Worm (Caenorhabditis elegans) whole organism, L1 larva: ENCODE results near the gene F56H9.8.

Experiments
- F16B12.6 ChIP-seq: fragments of 150-350 bp; optimal IDR thresholded peaks from 2 replicates; lab custom pipeline; 2014; ENCODE audit warnings: missing biosample characterization, missing genetic modification characterization
- Y116A8C.19 ChIP-seq: sonication (generic microtip); optimal IDR thresholded peaks from 2 replicates; lab custom pipeline; 2016; ENCODE audit warnings: missing compliant biosample characterization, missing genetic modification characterization, borderline replicate concordance
- aha-1 ChIP-seq: fragments of 150-350 bp; optimal IDR thresholded peaks from 2 replicates; lab custom pipeline; 2014; ENCODE audit warnings: missing biosample characterization, missing genetic modification characterization
- alr-1 ChIP-seq: fragments of 200-800 bp; sonication (Bioruptor generic); optimal IDR thresholded peaks from 2 replicates; lab custom pipeline; 2018; ENCODE audit warnings: borderline replicate concordance, mild to moderate bottlenecking, missing genetic modification characterization, missing compliant biosample characterization
- ama-1 ChIP-seq: fragments of 150-350 bp; optimal IDR thresholded peaks from 2 replicates; lab custom pipeline; 2014
- blmp-1 ChIP-seq: fragments of 150-350 bp; optimal IDR thresholded peaks from 2 replicates; lab custom pipeline; 2014; ENCODE audit warnings: missing biosample characterization, missing genetic modification characterization
- ces-1 ChIP-seq: fragments of 150-350 bp; optimal IDR thresholded peaks from 2 replicates; lab custom pipeline; 2014; ENCODE audit warnings: missing biosample characterization, missing genetic modification reagents, missing genetic modification characterization
- dsc-1 ChIP-seq: sonication (generic microtip); optimal IDR thresholded peaks from 2 replicates; lab custom pipeline; 2016; ENCODE audit warnings: mild to moderate bottlenecking, missing genetic modification characterization, missing compliant biosample characterization
- efl-1 ChIP-seq, 4 experiments: fragments of 150-350 bp; optimal IDR thresholded peaks in 3 of 4; peaks in 1 of 4; 1 replicate in 1 of 4; 2 replicates in 3 of 4; lab custom pipeline; 2014; ENCODE audit warnings: missing biosample characterization in 2 of 4, missing genetic modification characterization in 2 of 4, missing genetic modification reagents in 2 of 4
- efl-3 ChIP-seq: fragments of 200-800 bp; sonication (Bioruptor generic); optimal IDR thresholded peaks from 2 replicates; lab custom pipeline; 2018; ENCODE audit warnings: mild to moderate bottlenecking, missing genetic modification characterization, missing compliant biosample characterization
- egl-27 ChIP-seq, 2 experiments: fragments of 150-350 bp in 1 of 2; sonication (generic microtip); optimal IDR thresholded peaks; 3 replicates each; lab custom pipeline; 2017 to 2018; ENCODE audit warnings: missing biosample characterization in 2 of 2, missing genetic modification characterization in 2 of 2, missing genetic modification reagents in 2 of 2
- elt-2 ChIP-seq: sonication (generic microtip); optimal IDR thresholded peaks from 2 replicates; lab custom pipeline; 2016; ENCODE audit warnings: missing genetic modification characterization, mild to moderate bottlenecking, inconsistent platforms, missing compliant biosample characterization, missing genetic modification reagents
- elt-3 ChIP-seq, 6 experiments: fragments of 150-350 bp in 1 of 6; sonication (generic microtip); optimal IDR thresholded peaks; 2 replicates each; lab custom pipeline; 2017 to 2018; ENCODE audit warnings: missing biosample characterization in 6 of 6, missing genetic modification characterization in 6 of 6, inconsistent platforms in 1 of 6
- ets-5 ChIP-seq: fragments of 200-800 bp; sonication (Bioruptor generic); IDR thresholded peaks from 2 replicates; pipeline ENCODE4 v1.3.6; 2022; ENCODE audit warnings: missing genetic modification characterization, missing compliant biosample characterization
- fkh-8 ChIP-seq: sonication (generic microtip); optimal IDR thresholded peaks from 2 replicates; lab custom pipeline; 2016; ENCODE audit warnings: mild to moderate bottlenecking, missing genetic modification characterization, missing compliant biosample characterization
- fos-1 ChIP-seq: fragments of 150-350 bp; optimal IDR thresholded peaks from 2 replicates; lab custom pipeline; 2014; ENCODE audit warnings: missing biosample characterization, missing genetic modification characterization
- grh-1 ChIP-seq: fragments of 200-800 bp; sonication (Bioruptor generic); IDR thresholded peaks from 2 replicates; pipeline ENCODE4 v1.3.6; 2022; ENCODE audit warnings: missing genetic modification reagents, missing genetic modification characterization, missing compliant biosample characterization
- hpl-2 ChIP-seq: fragments of 150-350 bp; optimal IDR thresholded peaks from 2 replicates; lab custom pipeline; 2014; ENCODE audit warnings: missing biosample characterization, missing genetic modification reagents, missing genetic modification characterization
- irx-1 ChIP-seq: sonication (generic microtip); optimal IDR thresholded peaks from 2 replicates; lab custom pipeline; 2016; ENCODE audit warnings: missing genetic modification characterization, missing compliant biosample characterization
- jun-1 ChIP-seq: fragments of 150-350 bp; optimal IDR thresholded peaks from 2 replicates; lab custom pipeline; 2014; ENCODE audit warnings: missing biosample characterization, missing genetic modification reagents, missing genetic modification characterization
- lin-13 ChIP-seq: fragments of 150-350 bp; optimal IDR thresholded peaks from 2 replicates; lab custom pipeline; 2014; ENCODE audit warnings: missing biosample characterization, missing genetic modification reagents, missing genetic modification characterization
- lin-14 ChIP-seq: fragments of 200-800 bp; sonication (Bioruptor generic); optimal IDR thresholded peaks from 2 replicates; lab custom pipeline; 2018; ENCODE audit warnings: mild to moderate bottlenecking, missing genetic modification characterization, moderate library complexity, missing compliant biosample characterization
- lin-35 ChIP-seq, 2 experiments: fragments of 150-350 bp; optimal IDR thresholded peaks; 2 replicates each; lab custom pipeline; 2014; ENCODE audit warnings: missing biosample characterization in 2 of 2, missing genetic modification characterization in 2 of 2, missing genetic modification reagents in 2 of 2
- lin-39 ChIP-seq: fragments of 150-350 bp; optimal IDR thresholded peaks from 2 replicates; lab custom pipeline; 2014; ENCODE audit warnings: missing biosample characterization, missing genetic modification reagents, missing genetic modification characterization
- mef-2 ChIP-seq: fragments of 150-350 bp; optimal IDR thresholded peaks from 2 replicates; lab custom pipeline; 2014; ENCODE audit warnings: missing biosample characterization, missing genetic modification characterization
- nhr-19 ChIP-seq: fragments of 200-800 bp; sonication (Bioruptor generic); conservative IDR thresholded peaks from 2 replicates; pipeline ENCODE4 v1.3.6; 2022; ENCODE audit warnings: missing genetic modification characterization, missing compliant biosample characterization
- nhr-237 ChIP-seq: fragments of 150-350 bp; optimal IDR thresholded peaks from 2 replicates; lab custom pipeline; 2014; ENCODE audit warnings: missing biosample characterization, missing genetic modification characterization
- nhr-47 ChIP-seq: sonication (generic microtip); optimal IDR thresholded peaks from 2 replicates; lab custom pipeline; 2016; ENCODE audit warnings: mild to moderate bottlenecking, missing genetic modification characterization, moderate library complexity, missing compliant biosample characterization
- nhr-71 ChIP-seq: sonication (generic microtip); optimal IDR thresholded peaks from 2 replicates; lab custom pipeline; 2016; ENCODE audit warnings: mild to moderate bottlenecking, missing genetic modification characterization, moderate library complexity, missing compliant biosample characterization
- nhr-84 ChIP-seq: sonication (generic microtip); optimal IDR thresholded peaks from 2 replicates; lab custom pipeline; 2017; ENCODE audit warnings: missing biosample characterization, missing genetic modification characterization
- nhr-90 ChIP-seq: sonication (generic microtip); optimal IDR thresholded peaks from 2 replicates; lab custom pipeline; 2016; ENCODE audit warnings: mild to moderate bottlenecking, missing genetic modification characterization, missing compliant biosample characterization; ENCODE audit not compliant: poor library complexity
- skn-1 ChIP-seq: fragments of 150-350 bp; optimal IDR thresholded peaks from 2 replicates; lab custom pipeline; 2014; ENCODE audit warnings: missing biosample characterization, missing genetic modification characterization
- snpc-4 ChIP-seq: fragments of 150-350 bp; optimal IDR thresholded peaks from 2 replicates; lab custom pipeline; 2014; ENCODE audit warnings: missing biosample characterization, missing genetic modification characterization
- snu-23 ChIP-seq: sonication (generic microtip); optimal IDR thresholded peaks from 2 replicates; lab custom pipeline; 2016; ENCODE audit warnings: missing genetic modification characterization, missing compliant biosample characterization
- sox-4 ChIP-seq: sonication (generic microtip); optimal IDR thresholded peaks from 2 replicates; lab custom pipeline; 2016; ENCODE audit warnings: missing genetic modification characterization, missing compliant biosample characterization
- sup-37 ChIP-seq: fragments of 200-800 bp; sonication (Bioruptor generic); optimal IDR thresholded peaks from 2 replicates; lab custom pipeline; 2018; ENCODE audit warnings: mild to moderate bottlenecking, missing genetic modification characterization, missing compliant biosample characterization
- swsn-7 ChIP-seq: sonication (generic microtip); optimal IDR thresholded peaks from 2 replicates; lab custom pipeline; 2016; ENCODE audit warnings: missing genetic modification characterization, missing compliant biosample characterization
- unc-86 ChIP-seq: sonication (generic microtip); optimal IDR thresholded peaks from 2 replicates; lab custom pipeline; 2016; ENCODE audit warnings: missing genetic modification characterization, missing compliant biosample characterization
- unc-98 ChIP-seq: fragments of 200-800 bp; sonication (Bioruptor generic); IDR thresholded peaks from 2 replicates; pipeline ENCODE4 v1.3.6; 2022; ENCODE audit warnings: missing genetic modification characterization, missing compliant biosample characterization
- zag-1 ChIP-seq: fragments of 150-350 bp; optimal IDR thresholded peaks from 2 replicates; lab custom pipeline; 2014; ENCODE audit warnings: missing biosample characterization, missing genetic modification characterization
- zip-4 ChIP-seq: fragments of 200-800 bp; sonication (Bioruptor generic); optimal IDR thresholded peaks from 2 replicates; lab custom pipeline; 2018; ENCODE audit warnings: mild to moderate bottlenecking, missing genetic modification characterization, moderate library complexity, missing compliant biosample characterization
- ztf-11 ChIP-seq, 2 experiments: sonication (generic microtip); optimal IDR thresholded peaks; 2 replicates each; lab custom pipeline; 2016 to 2017; ENCODE audit warnings: missing genetic modification characterization in 2 of 2, missing biosample characterization in 1 of 2, missing compliant biosample characterization in 1 of 2
- ztf-4 ChIP-seq: fragments of 150-350 bp; optimal IDR thresholded peaks from 2 replicates; lab custom pipeline; 2014; ENCODE audit warnings: missing biosample characterization, missing genetic modification characterization

The F56H9.8 gene

DNA sequence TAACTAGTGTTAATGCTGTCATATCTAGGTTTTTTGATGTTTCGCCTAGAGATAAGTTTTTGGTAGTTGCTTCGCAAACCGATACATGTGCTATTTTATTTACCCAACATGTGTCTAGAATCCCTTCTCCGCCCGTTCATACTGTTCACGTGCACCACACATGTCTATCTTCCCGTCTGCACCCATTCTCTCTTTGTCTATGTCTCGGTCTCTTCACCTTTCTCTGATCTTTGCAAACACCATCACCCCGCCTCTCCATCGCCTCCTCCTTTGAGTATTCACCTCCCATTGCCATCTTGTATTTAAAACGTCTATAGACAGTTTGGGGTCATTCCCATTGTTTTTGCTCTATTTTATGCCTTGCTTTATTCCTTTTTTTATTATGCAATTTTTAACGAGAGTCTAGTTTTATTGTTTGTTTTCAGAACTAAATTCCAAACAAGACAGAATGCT lies 7.3 kb upstream of the F56H9.8 start, which contains the start of gene F56H9.2 (continued):
- TF ChIP-seq lin-13 (GFP tag; lab: Kevin White, UChicago) (peak; percentile 8), nhr-47 (tag; lab: Kevin White, UChicago) (peak; percentile 70), aha-1 (tag; lab: Kevin White, UChicago) (no peak), efl-1 (optimal IDR thresholded peaks at IDR 0.05; lab: Kevin White, UChicago) (peak; percentile 44 to 46), efl-1 (GFP tag; optimal IDR thresholded peaks at IDR 0.05 in 1 of 2; lab: Kevin White, UChicago) (peak; percentile 14 to 92), ztf-11 (tag; optimal IDR thresholded peaks at IDR 0.05; lab: Kevin White, UChicago) (peak in 1 of 2 experiments; percentile 27), snpc-4 (no peak), lin-35 (GFP tag; optimal IDR thresholded peaks at IDR 0.05; lab: Kevin White, UChicago) (peak; percentile 43 to 83), skn-1 (peak; percentile 65), blmp-1 (peak; percentile 76), ets-5 (GFP tag; lab: Robert Waterston, UW) (no peak), irx-1 (tag; lab: Kevin White, UChicago) (peak; percentile 59), alr-1 (no peak), mef-2 (tag; lab: Kevin White, UChicago) (peak; percentile 26), grh-1 (peak; percentile 69), swsn-7 (tag; lab: Kevin White, UChicago) (peak; percentile 74), ces-1 (GFP tag; lab: Kevin White, UChicago) (no peak), nhr-84 (tag; lab: Kevin White, UChicago) (no peak), nhr-90 (tag; lab: Kevin White, UChicago) (peak; percentile 81), elt-2 (tag; lab: Kevin White, UChicago) (peak; percentile 89), zip-4 (no peak), nhr-19 (GFP tag; lab: Robert Waterston, UW) (peak; percentile 94), unc-98 (no peak), sup-37 (GFP tag; lab: Kevin White, UChicago) (peak; percentile 24), Y116A8C.19 (no peak), nhr-71 (peak; percentile 95), elt-3 (tag; optimal IDR thresholded peaks at IDR 0.05; lab: Kevin White, UChicago) (peak in 3 of 6 experiments; percentile 68 to 92 (median 70)), sox-4 (tag; lab: Kevin White, UChicago) (no peak), lin-14 (GFP tag; lab: Kevin White, UChicago) (peak; percentile 96), ztf-4 (tag; lab: Kevin White, UChicago) (peak; percentile 4), lin-39 (peak; percentile 10), unc-86 (tag; lab: Kevin White, UChicago) (peak; percentile 46), nhr-237 (tag; lab: Kevin White, UChicago) (no peak), F16B12.6 (tag; lab: Kevin White, UChicago) (no peak), fos-1 (peak; percentile 13), zag-1 (tag; lab: Kevin White, UChicago) (no peak), snu-23 (GFP tag; lab: Kevin White, UChicago) (no peak), dsc-1 (peak; percentile 82), hpl-2 (GFP tag; lab: Kevin White, UChicago) (no peak), jun-1 (tag; lab: Kevin White, UChicago) (peak; percentile 62), efl-3 (GFP tag; lab: Kevin White, UChicago) (no peak), ama-1 (peak; percentile 36), egl-27 (tag; optimal IDR thresholded peaks at IDR 0.05; lab: Kevin White, UChicago) (peak; percentile 66 to 72), fkh-8 (tag; lab: Kevin White, UChicago) (no peak)
